Worm (Caenorhabditis elegans): ENCODE measurements around the gene F52D2.6.

- no peak for TF ChIP-seq Y95B8A.8 (GFP tag; IDR thresholded peaks at IDR 0.05)
- TF ChIP-seq lin-40 (tag; optimal IDR thresholded peaks at IDR 0.05), result no peak
- no peak for TF ChIP-seq F49E8.2 (tag; optimal IDR thresholded peaks at IDR 0.05; ENCODE audit: insufficient read depth)
- TF ChIP-seq attf-6 (GFP tag; IDR thresholded peaks at IDR 0.05), result no peak
- no peak for TF ChIP-seq F23B12.7 (tag; optimal IDR thresholded peaks at IDR 0.05; ENCODE audit: insufficient read depth)
- no peak for TF ChIP-seq B0336.3 (GFP tag; IDR thresholded peaks at IDR 0.05)
- no peak for TF ChIP-seq ztf-26 (tag; optimal IDR thresholded peaks at IDR 0.05)
- TF ChIP-seq B0261.1 (tag; optimal IDR thresholded peaks at IDR 0.05), result no peak
- TF ChIP-seq pha-4 (tag; optimal IDR thresholded peaks at IDR 0.05), result no peak
- no peak for TF ChIP-seq unc-62 (GFP tag; optimal IDR thresholded peaks at IDR 0.05)
- no peak for TF ChIP-seq K11D2.4 (GFP tag; IDR thresholded peaks at IDR 0.05)
- no peak for TF ChIP-seq nfyb-1 (GFP tag; IDR thresholded peaks at IDR 0.05)
These were observed 22.1 kb downstream of the F52D2.6 start, which contains the start of gene Y40A1A.3 for ce11 chrX:1997934-1998333.
